Fruit fly (Drosophila melanogaster) whole organism, embryonic: ENCODE data around the gene CG7320.

Experiments used
- ATbp ChIP-seq: fragments of 200-800 bp; sonication (Bioruptor generic); optimal IDR thresholded peaks from 2 replicates; lab custom pipeline; 2017; ENCODE audit warnings: missing biosample characterization, mild to moderate bottlenecking, missing genetic modification characterization, missing genetic modification reagents
- CG10321 ChIP-seq: fragments of 200-800 bp; sonication (Bioruptor generic); IDR thresholded peaks from 2 replicates; pipeline ENCODE4 v1.3.6; 2022; ENCODE audit warnings: missing biosample characterization, missing genetic modification characterization
- CG10366 ChIP-seq: fragments of 200-800 bp; sonication (Bioruptor generic); IDR thresholded peaks from 2 replicates; pipeline ENCODE4 v1.3.6; 2022; ENCODE audit warnings: missing biosample characterization, missing genetic modification characterization
- CG12942 ChIP-seq: fragments of 200-800 bp; sonication (Bioruptor generic); optimal IDR thresholded peaks from 3 replicates; lab custom pipeline; 2016; ENCODE audit warnings: missing biosample characterization, missing genetic modification characterization
- CG13296 ChIP-seq: fragments of 200-800 bp; sonication (Bioruptor generic); optimal IDR thresholded peaks from 3 replicates; lab custom pipeline; 2018; ENCODE audit warnings: missing biosample characterization, mild to moderate bottlenecking, missing genetic modification characterization
- CG15011 ChIP-seq: fragments of 200-800 bp; sonication (Bioruptor generic); optimal IDR thresholded peaks from 3 replicates; lab custom pipeline; 2018; ENCODE audit warnings: missing biosample characterization, mild to moderate bottlenecking, missing genetic modification characterization
- CG1529 ChIP-seq: fragments of 200-800 bp; sonication (Bioruptor generic); optimal IDR thresholded peaks from 3 replicates; lab custom pipeline; 2018; ENCODE audit warnings: missing biosample characterization, missing genetic modification characterization
- CG15514 ChIP-seq: fragments of 200-800 bp; sonication (Bioruptor generic); optimal IDR thresholded peaks from 3 replicates; lab custom pipeline; 2017; ENCODE audit warnings: missing biosample characterization, missing genetic modification characterization, mild to moderate bottlenecking, moderate library complexity, missing genetic modification reagents
- CG1602 ChIP-seq: fragments of 200-800 bp; sonication (Bioruptor generic); optimal IDR thresholded peaks from 3 replicates; lab custom pipeline; 2016; ENCODE audit warnings: missing biosample characterization, missing genetic modification characterization
- CG2129 ChIP-seq: fragments of 200-800 bp; sonication (Bioruptor generic); IDR thresholded peaks from 2 replicates; pipeline ENCODE4 v1.3.6; 2022; ENCODE audit warnings: missing biosample characterization, missing genetic modification characterization; ENCODE audit not compliant: partially characterized antibody
- CG2875 ChIP-seq: fragments of 200-800 bp; sonication (Bioruptor generic); optimal IDR thresholded peaks from 2 replicates; lab custom pipeline; 2017; ENCODE audit warnings: missing biosample characterization, mild to moderate bottlenecking, missing genetic modification characterization, missing genetic modification reagents
- CG3281 ChIP-seq: fragments of 200-800 bp; sonication (Bioruptor generic); optimal IDR thresholded peaks from 3 replicates; lab custom pipeline; 2017; ENCODE audit warnings: missing biosample characterization, mild to moderate bottlenecking, missing genetic modification characterization
- CG43689 ChIP-seq: fragments of 200-800 bp; sonication (Bioruptor generic); IDR thresholded peaks from 2 replicates; pipeline ENCODE4 v1.3.6; 2022; ENCODE audit warnings: missing biosample characterization, missing genetic modification characterization
- CG5953 ChIP-seq: fragments of 200-800 bp; sonication (Bioruptor generic); IDR thresholded peaks from 2 replicates; pipeline ENCODE4 v1.3.6; 2022; ENCODE audit warnings: missing biosample characterization, missing genetic modification characterization
- CG6689 ChIP-seq: fragments of 200-800 bp; sonication (Bioruptor generic); IDR thresholded peaks from 2 replicates; pipeline ENCODE4 v1.3.6; 2022; ENCODE audit warnings: missing biosample characterization, missing genetic modification characterization
- CG6791 ChIP-seq: fragments of 200-800 bp; sonication (Bioruptor generic); IDR thresholded peaks from 3 replicates; pipeline ENCODE4 v1.3.6; 2022; ENCODE audit warnings: missing biosample characterization, missing genetic modification characterization; ENCODE audit not compliant: partially characterized antibody
- CG8765 ChIP-seq: fragments of 200-800 bp; sonication (Bioruptor generic); IDR thresholded peaks from 2 replicates; pipeline ENCODE4 v1.3.6; 2022; ENCODE audit warnings: missing biosample characterization, missing genetic modification characterization
- CG8944 ChIP-seq: fragments of 200-800 bp; sonication (Bioruptor generic); optimal IDR thresholded peaks from 3 replicates; lab custom pipeline; 2016; ENCODE audit warnings: missing biosample characterization, missing genetic modification characterization
- Chrac-16 ChIP-seq: fragments of 200-800 bp; sonication (Bioruptor generic); optimal IDR thresholded peaks from 3 replicates; lab custom pipeline; 2016; ENCODE audit warnings: missing biosample characterization, missing genetic modification characterization
- D19B ChIP-seq: fragments of 200-800 bp; sonication (Bioruptor generic); optimal IDR thresholded peaks from 2 replicates; lab custom pipeline; 2017; ENCODE audit warnings: missing biosample characterization, mild to moderate bottlenecking, missing genetic modification characterization
- E2f1 ChIP-seq: fragments of 200-800 bp; sonication (Bioruptor generic); IDR thresholded peaks from 2 replicates; pipeline ENCODE4 v1.3.6; 2022; ENCODE audit warnings: missing biosample characterization, missing genetic modification characterization
- HLHmδ ChIP-seq: fragments of 200-800 bp; sonication (Bioruptor generic); optimal IDR thresholded peaks from 2 replicates; lab custom pipeline; 2018; ENCODE audit warnings: missing biosample characterization, mild to moderate bottlenecking, missing genetic modification characterization, moderate library complexity
- Hsf ChIP-seq: fragments of 200-800 bp; sonication (Bioruptor generic); optimal IDR thresholded peaks from 3 replicates; lab custom pipeline; 2016; ENCODE audit warnings: missing biosample characterization, missing genetic modification characterization
- Lhr ChIP-seq: fragments of 200-800 bp; sonication (Bioruptor generic); optimal IDR thresholded peaks from 3 replicates; lab custom pipeline; 2017; ENCODE audit warnings: mild to moderate bottlenecking, missing biosample characterization, missing genetic modification reagents, missing genetic modification characterization
- Mrtf ChIP-seq: fragments of 200-800 bp; sonication (Bioruptor generic); IDR thresholded peaks from 3 replicates; pipeline ENCODE4 v1.3.6; 2022; ENCODE audit warnings: missing biosample characterization, missing genetic modification characterization
- Spps ChIP-seq: fragments of 200-800 bp; sonication (Bioruptor generic); optimal IDR thresholded peaks from 2 replicates; lab custom pipeline; 2018; ENCODE audit warnings: missing biosample characterization, mild to moderate bottlenecking, missing genetic modification characterization
- Taf1 ChIP-seq: fragments of 200-800 bp; sonication (Bioruptor generic); IDR thresholded peaks from 2 replicates; pipeline ENCODE4 v1.3.6; 2022; ENCODE audit warnings: missing biosample characterization, missing genetic modification characterization
- Vsx1 ChIP-seq: fragments of 200-800 bp; sonication (Bioruptor generic); optimal IDR thresholded peaks from 2 replicates; lab custom pipeline; 2017; ENCODE audit warnings: missing biosample characterization, mild to moderate bottlenecking, missing genetic modification characterization, missing genetic modification reagents
- abd-A ChIP-seq: fragments of 200-800 bp; sonication (Bioruptor generic); optimal IDR thresholded peaks from 3 replicates; lab custom pipeline; 2019; ENCODE audit warnings: missing biosample characterization, mild to moderate bottlenecking, missing genetic modification characterization, moderate library complexity
- ac ChIP-seq: fragments of 200-800 bp; sonication (Bioruptor generic); optimal IDR thresholded peaks from 3 replicates; lab custom pipeline; 2017; ENCODE audit warnings: missing biosample characterization, mild to moderate bottlenecking, missing genetic modification characterization
- ase ChIP-seq: fragments of 200-800 bp; sonication (Bioruptor generic); IDR thresholded peaks from 3 replicates; pipeline ENCODE4 v1.3.6; 2022; ENCODE audit warnings: missing biosample characterization, missing genetic modification characterization
- bbx ChIP-seq: fragments of 200-800 bp; sonication (Bioruptor generic); IDR thresholded peaks from 2 replicates; pipeline ENCODE4 v1.3.6; 2022; ENCODE audit warnings: missing biosample characterization, missing genetic modification characterization; ENCODE audit not compliant: partially characterized antibody
- cas ChIP-seq: fragments of 200-800 bp; sonication (Bioruptor generic); IDR thresholded peaks from 2 replicates; pipeline ENCODE4 v1.3.6; 2022; ENCODE audit warnings: missing biosample characterization, missing genetic modification characterization
- dan ChIP-seq: fragments of 200-800 bp; sonication (Bioruptor generic); IDR thresholded peaks from 2 replicates; pipeline ENCODE4 v1.3.6; 2022; ENCODE audit warnings: missing biosample characterization, missing genetic modification characterization
- esg ChIP-seq: fragments of 200-800 bp; sonication (Bioruptor generic); conservative IDR thresholded peaks from 2 replicates; pipeline ENCODE4 v1.3.6; 2022; ENCODE audit warnings: missing biosample characterization, missing genetic modification characterization
- jumu ChIP-seq: fragments of 200-800 bp; sonication (Bioruptor generic); optimal IDR thresholded peaks from 3 replicates; lab custom pipeline; 2016; ENCODE audit warnings: missing biosample characterization, missing genetic modification characterization
- ken ChIP-seq: fragments of 200-800 bp; sonication (Bioruptor generic); IDR thresholded peaks from 3 replicates; pipeline ENCODE4 v1.3.6; 2022; ENCODE audit warnings: missing biosample characterization, missing genetic modification characterization
- mld ChIP-seq: fragments of 200-800 bp; sonication (Bioruptor generic); IDR thresholded peaks from 3 replicates; pipeline ENCODE4 v1.3.6; 2022; ENCODE audit warnings: missing biosample characterization, missing genetic modification characterization; ENCODE audit not compliant: partially characterized antibody
- oc ChIP-seq: fragments of 200-800 bp; sonication (Bioruptor generic); optimal IDR thresholded peaks from 2 replicates; lab custom pipeline; 2018; ENCODE audit warnings: missing biosample characterization, mild to moderate bottlenecking, missing genetic modification characterization, moderate library complexity
- onecut ChIP-seq: fragments of 200-800 bp; sonication (Bioruptor generic); IDR thresholded peaks from 2 replicates; pipeline ENCODE4 v1.3.6; 2022; ENCODE audit warnings: missing biosample characterization, missing genetic modification characterization
- pfk ChIP-seq: fragments of 200-800 bp; sonication (Bioruptor generic); optimal IDR thresholded peaks from 2 replicates; lab custom pipeline; 2018; ENCODE audit warnings: missing biosample characterization, mild to moderate bottlenecking, missing genetic modification characterization, moderate library complexity
- phol ChIP-seq: fragments of 200-800 bp; sonication (Bioruptor generic); optimal IDR thresholded peaks from 3 replicates; lab custom pipeline; 2018; ENCODE audit warnings: missing biosample characterization, mild to moderate bottlenecking, missing genetic modification characterization, moderate library complexity
- prd ChIP-seq, 3 experiments: fragments of >200 bp in 2 of 3; fragments of 200-800 bp in 1 of 3; sonication (Bioruptor generic) in 1 of 3; optimal IDR thresholded peaks in 2 of 3; IDR thresholded peaks in 1 of 3; 2 replicates in 2 of 3; 3 replicates in 1 of 3; pipeline versions ENCODE4 v1.3.6 to Lab custom; 2017 to 2022; ENCODE audit warnings: missing biosample characterization in 1 of 3, missing genetic modification characterization in 1 of 3
- shn ChIP-seq: fragments of 200-800 bp; sonication (Bioruptor generic); optimal IDR thresholded peaks from 3 replicates; lab custom pipeline; 2016; ENCODE audit warnings: missing biosample characterization, missing genetic modification characterization
- sna ChIP-seq: fragments of 200-800 bp; sonication (Bioruptor generic); IDR thresholded peaks from 2 replicates; pipeline ENCODE4 v1.3.6; 2022; ENCODE audit warnings: missing biosample characterization, missing genetic modification characterization; ENCODE audit not compliant: partially characterized antibody
- sr ChIP-seq: fragments of 200-800 bp; sonication (Bioruptor generic); IDR thresholded peaks from 3 replicates; pipeline ENCODE4 v1.3.6; 2022; ENCODE audit warnings: missing biosample characterization, missing genetic modification characterization
- ssp ChIP-seq: fragments of 200-800 bp; sonication (Bioruptor generic); IDR thresholded peaks from 2 replicates; pipeline ENCODE4 v1.3.6; 2022; ENCODE audit warnings: missing biosample characterization, missing genetic modification characterization
- tll ChIP-seq, 2 experiments: fragments of 200-800 bp in 1 of 2; fragments of >200 bp in 1 of 2; sonication (Bioruptor generic) in 1 of 2; optimal IDR thresholded peaks; 2 replicates each; lab custom pipeline; 2017 to 2019; ENCODE audit warnings: missing biosample characterization in 2 of 2, missing genetic modification characterization in 2 of 2, mild to moderate bottlenecking in 1 of 2, moderate library complexity in 1 of 2
- tx ChIP-seq: fragments of 200-800 bp; sonication (Bioruptor generic); optimal IDR thresholded peaks from 2 replicates; lab custom pipeline; 2016; ENCODE audit warnings: missing biosample characterization, missing genetic modification characterization
- zfh1 ChIP-seq: fragments of 200-800 bp; sonication (Bioruptor generic); IDR thresholded peaks from 3 replicates; pipeline ENCODE4 v1.3.6; 2022; ENCODE audit warnings: missing biosample characterization, missing genetic modification characterization

The CG7320 gene

dm6 chr3L:18242096-18242495 is 40.8 kb downstream of the CG7320 start (continued):
- TF ChIP-seq oc: no peak
- no peak for TF ChIP-seq CG8944 (GFP tag; lab: Kevin White, UChicago)
- no peak for TF ChIP-seq CG3281 (GFP tag; lab: Kevin White, UChicago)
- peak; percentile 45 for TF ChIP-seq Spps (tag; lab: Kevin White, UChicago)
- no peak for TF ChIP-seq sr (GFP tag; lab: Robert Waterston, UW)
- peak in 1 of 2 experiments; percentile 71 for TF ChIP-seq tll (GFP tag; optimal IDR thresholded peaks at IDR 0.05; lab: Kevin White, UChicago)
- no peak for TF ChIP-seq ssp (GFP tag; lab: Robert Waterston, UW)
- TF ChIP-seq Chrac-16: no peak
- TF ChIP-seq mld (GFP tag; lab: Robert Waterston, UW): no peak
- no peak for TF ChIP-seq abd-A (tag; lab: Kevin White, UChicago)
- peak; percentile 68 for TF ChIP-seq HLHmδ
- no peak for TF ChIP-seq CG15514
- no peak for TF ChIP-seq bbx
- TF ChIP-seq Lhr (GFP tag; lab: Kevin White, UChicago): peak; percentile 41
- TF ChIP-seq CG10366 (GFP tag; lab: Robert Waterston, UW): no peak
- no peak for TF ChIP-seq CG1602
- TF ChIP-seq tx (GFP tag; lab: Kevin White, UChicago): no peak
- no peak for TF ChIP-seq cas
- TF ChIP-seq ac (GFP tag; lab: Kevin White, UChicago): peak; percentile 69
- no peak for TF ChIP-seq CG6689 (GFP tag; lab: Robert Waterston, UW)
- no peak for TF ChIP-seq prd (optimal IDR thresholded peaks at IDR 0.05; lab: Kevin White, UChicago)
- TF ChIP-seq prd (GFP tag; IDR thresholded peaks at IDR 0.05; lab: Robert Waterston, UW): peak; percentile 24; the same call in 1 of the 3 replicates
- TF ChIP-seq CG12942 (GFP tag; lab: Kevin White, UChicago): no peak
- no peak for TF ChIP-seq dan (GFP tag; lab: Robert Waterston, UW)
- no peak for TF ChIP-seq CG6791 (GFP tag; lab: Robert Waterston, UW)
- no peak for TF ChIP-seq Hsf (GFP tag; lab: Kevin White, UChicago)
- TF ChIP-seq D19B (GFP tag; lab: Kevin White, UChicago): no peak
- TF ChIP-seq CG5953 (GFP tag; lab: Robert Waterston, UW): 0 out of 2 replicates have a peak, but pooled peaks have one; percentile 26
- 0 out of 3 replicates have a peak, but pooled peaks have one; percentile 33 for TF ChIP-seq zfh1
- peak; percentile 35 for TF ChIP-seq CG1529 (GFP tag; lab: Kevin White, UChicago)
- TF ChIP-seq CG15011: no peak
- TF ChIP-seq ken: no peak
- peak; percentile 37; the same call in 1 of the 2 replicates for TF ChIP-seq onecut
- no peak for TF ChIP-seq CG2129 (GFP tag; lab: Robert Waterston, UW)
- no peak for TF ChIP-seq pfk (GFP tag; lab: Kevin White, UChicago)
- peak; percentile 51 for TF ChIP-seq ATbp
- peak; percentile 63 for TF ChIP-seq Vsx1 (GFP tag; lab: Kevin White, UChicago)
- no peak for TF ChIP-seq Taf1
- TF ChIP-seq CG10321: 0 out of 2 replicates have a peak, but pooled peaks have one; percentile 14
- no peak for TF ChIP-seq CG8765 (GFP tag; lab: Robert Waterston, UW)
- TF ChIP-seq Mrtf (GFP tag; lab: Robert Waterston, UW): no peak
- no peak for TF ChIP-seq shn
- TF ChIP-seq CG43689: no peak
- TF ChIP-seq esg (GFP tag; lab: Robert Waterston, UW): no peak
- no peak for TF ChIP-seq phol (tag; lab: Kevin White, UChicago)
- TF ChIP-seq jumu: no peak
- TF ChIP-seq CG2875: peak; percentile 65
- no peak for TF ChIP-seq sna
- TF ChIP-seq E2f1 (GFP tag; lab: Robert Waterston, UW): no peak
- TF ChIP-seq ase (GFP tag; lab: Robert Waterston, UW): no peak
- TF ChIP-seq CG13296: no peak
